Fruit fly (Drosophila melanogaster): ENCODE results near the gene vri.

The vri gene

dm6 chr2L:5324958-5325850 lies 36.5 kb downstream of the vri start (continued):
- no peak for TF ChIP-seq CG9609 (GFP tag; optimal IDR thresholded peaks at IDR 0.05)
- no peak for TF ChIP-seq bigmax (GFP tag; optimal IDR thresholded peaks at IDR 0.05)
- no peak for TF ChIP-seq CG7271 (tag; optimal IDR thresholded peaks at IDR 0.05)
- no peak for TF ChIP-seq CG18262 (tag; optimal IDR thresholded peaks at IDR 0.05)
- TF ChIP-seq run (tag; optimal IDR thresholded peaks at IDR 0.05) = no peak
- TF ChIP-seq H15 (GFP tag; IDR thresholded peaks at IDR 0.05) = peak; percentile 75; the same call in 2 of the 3 replicates
- no peak for TF ChIP-seq CG3995 (GFP tag; optimal IDR thresholded peaks at IDR 0.05)
- TF ChIP-seq luna (GFP tag; optimal IDR thresholded peaks at IDR 0.05) = no peak
- TF ChIP-seq CG8765 (GFP tag; IDR thresholded peaks at IDR 0.05) = peak; percentile 52; the same call in 1 of the 2 replicates
- TF ChIP-seq Scr (GFP tag; IDR thresholded peaks at IDR 0.05; ENCODE audit: partially characterized antibody) = peak; percentile 77
- TF ChIP-seq fd3F (GFP tag; optimal IDR thresholded peaks at IDR 0.05) = no peak
- peak; percentile 5 for TF ChIP-seq kni (GFP tag; optimal IDR thresholded peaks at IDR 0.05)
- TF ChIP-seq gt (GFP tag; IDR thresholded peaks at IDR 0.05) = no peak
- TF ChIP-seq Bdp1 (GFP tag; optimal IDR thresholded peaks at IDR 0.05) = no peak
- TF ChIP-seq ash1 (GFP tag; optimal IDR thresholded peaks at IDR 0.05) = no peak
- peak; percentile 21 for TF ChIP-seq lbe (GFP tag; optimal IDR thresholded peaks at IDR 0.05)
- TF ChIP-seq sd (tag; optimal IDR thresholded peaks at IDR 0.05) = peak; percentile 68
- TF ChIP-seq CG13894 (tag; optimal IDR thresholded peaks at IDR 0.05) = no peak
- TF ChIP-seq Atf6 (GFP tag; IDR thresholded peaks at IDR 0.05) = peak; percentile 77
- TF ChIP-seq Nf-YC (tag; optimal IDR thresholded peaks at IDR 0.05) = no peak
- peak; percentile 68 for TF ChIP-seq ttk (GFP tag; IDR thresholded peaks at IDR 0.05)
- TF ChIP-seq CG17829 (tag; optimal IDR thresholded peaks at IDR 0.05) = peak; percentile 15
- TF ChIP-seq hbn (GFP tag; IDR thresholded peaks at IDR 0.05; ENCODE audit: partially characterized antibody) = peak; percentile 46; the same call in 1 of the 2 replicates
- TF ChIP-seq CG9727 (GFP tag; optimal IDR thresholded peaks at IDR 0.05) = peak; percentile 39
- peak; percentile 20 for TF ChIP-seq Fer1 (GFP tag; optimal IDR thresholded peaks at IDR 0.05)
- no peak for TF ChIP-seq da (GFP tag; optimal IDR thresholded peaks at IDR 0.05)
- TF ChIP-seq unc-4 (GFP tag; IDR thresholded peaks at IDR 0.05; ENCODE audit: partially characterized antibody) = peak; percentile 76
- TF ChIP-seq CG10431 (GFP tag; optimal IDR thresholded peaks at IDR 0.05) = no peak
- TF ChIP-seq Dp (GFP tag; optimal IDR thresholded peaks at IDR 0.05) = no peak
- no peak for TF ChIP-seq ara (GFP tag; IDR thresholded peaks at IDR 0.05)
- TF ChIP-seq sob (GFP tag; IDR thresholded peaks at IDR 0.05) = peak; percentile 69
- peak; percentile 36 for TF ChIP-seq CG14710 (tag; optimal IDR thresholded peaks at IDR 0.05)
- TF ChIP-seq ro (GFP tag; IDR thresholded peaks at IDR 0.05) = 0 out of 2 replicates have a peak, but pooled peaks have one; percentile 16
- no peak for TF ChIP-seq Dfd (GFP tag; optimal IDR thresholded peaks at IDR 0.05)
- TF ChIP-seq twi (tag; optimal IDR thresholded peaks at IDR 0.05) = no peak
- TF ChIP-seq CG7745 (tag; optimal IDR thresholded peaks at IDR 0.05) = no peak
- TF ChIP-seq D19B (GFP tag; optimal IDR thresholded peaks at IDR 0.05) = no peak
- TF ChIP-seq slp2 (GFP tag; optimal IDR thresholded peaks at IDR 0.05) = no peak
- TF ChIP-seq cas (GFP tag; IDR thresholded peaks at IDR 0.05) = 0 out of 2 replicates have a peak, but pooled peaks have one; percentile 20
- peak; percentile 89 for TF ChIP-seq slbo (GFP tag; IDR thresholded peaks at IDR 0.05)
- TF ChIP-seq corto (GFP tag; optimal IDR thresholded peaks at IDR 0.05) = peak; percentile 46
- TF ChIP-seq CG2116 (GFP tag; optimal IDR thresholded peaks at IDR 0.05) = peak; percentile 84
- peak; percentile 24 for TF ChIP-seq CG16815 (GFP tag; optimal IDR thresholded peaks at IDR 0.05)
- peak; percentile 88 for TF ChIP-seq CG10321 (GFP tag; IDR thresholded peaks at IDR 0.05)
- TF ChIP-seq onecut (GFP tag; IDR thresholded peaks at IDR 0.05) = no peak
- TF ChIP-seq mirr (GFP tag; optimal IDR thresholded peaks at IDR 0.05) = no peak
- peak; percentile 28 for TF ChIP-seq tin (GFP tag; optimal IDR thresholded peaks at IDR 0.05)
- TF ChIP-seq gem (tag; optimal IDR thresholded peaks at IDR 0.05) = no peak
- no peak for TF ChIP-seq CG14050 (GFP tag; IDR thresholded peaks at IDR 0.05)

Data from whole organism, embryonic.